Worm (Caenorhabditis elegans): ENCODE measurements around the gene M02B7.7.

The M02B7.7 gene

DNA sequence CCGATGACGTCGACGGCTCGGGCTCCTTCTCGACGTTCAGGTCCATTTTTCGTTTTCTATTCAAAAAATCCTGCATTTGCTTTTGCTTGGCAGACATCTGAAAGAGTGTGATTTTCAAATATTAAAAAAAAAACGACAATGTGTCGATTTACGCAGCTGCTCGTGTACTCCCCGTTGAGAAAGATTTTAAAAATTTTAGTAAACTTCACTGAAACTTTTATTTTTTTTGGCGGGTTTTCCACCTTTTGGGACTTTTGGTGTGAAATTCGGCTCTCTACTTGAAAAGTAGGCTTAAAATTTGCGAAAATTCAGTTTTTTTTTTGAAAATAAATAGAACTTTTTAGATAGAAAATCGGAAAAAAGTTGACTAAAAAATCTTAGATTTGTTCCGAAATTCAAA, at the start of gene M02B7.7:
M02B7.7 (minus strand) TSS at position 101 of the 400 bp plus-strand sequence.
- TF ChIP-seq dpl-1 (GFP tag; optimal IDR thresholded peaks at IDR 0.05) = no peak
- peak; percentile 3 for TF ChIP-seq mes-2 (tag; optimal IDR thresholded peaks at IDR 0.05; ENCODE audit: poor library complexity, severe bottlenecking)

DNA sequence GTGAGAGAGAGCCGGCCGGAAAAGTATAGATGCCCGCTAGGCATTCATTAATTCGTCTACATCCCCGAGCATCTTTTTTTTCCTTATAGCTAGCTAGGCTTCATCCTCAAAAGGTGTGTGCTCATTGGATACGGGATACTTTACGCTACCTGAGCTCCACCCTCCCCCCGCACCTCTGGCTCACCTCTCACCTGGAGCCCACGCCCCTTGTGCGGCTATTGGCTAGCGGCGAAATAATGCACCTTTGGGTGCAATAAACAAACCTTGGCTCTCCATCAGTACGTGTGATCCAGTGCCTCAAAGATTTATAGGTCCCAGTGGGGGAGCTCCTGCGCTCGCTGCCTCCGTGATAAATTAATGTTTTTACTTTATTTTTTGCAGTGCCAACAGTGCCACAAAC, 49.2 kb upstream of the M02B7.7 start:
- TF ChIP-seq dve-1 (tag; optimal IDR thresholded peaks at IDR 0.05; ENCODE audit: insufficient read depth) (no peak), egl-27 (tag; optimal IDR thresholded peaks at IDR 0.05) (no peak), Y105C5A.15 (GFP tag; IDR thresholded peaks at IDR 0.05) (no peak), arid-1 (GFP tag; conservative IDR thresholded peaks at IDR 0.05) (no peak), ctbp-1 (GFP tag; IDR thresholded peaks at IDR 0.05) (no peak), zfp-3 (GFP tag; conservative IDR thresholded peaks at IDR 0.05) (no peak), set-16 (GFP tag; IDR thresholded peaks at IDR 0.05) (peak; percentile 25; the same call in 1 of the 2 replicates), Y48G9A.11 (GFP tag; IDR thresholded peaks at IDR 0.05) (no peak), tra-1 (GFP tag; IDR thresholded peaks at IDR 0.05) (no peak)

ce11 chrIV:3855543-3855942, 48.6 kb upstream of the M02B7.7 start, which contains the start of gene zag-1:
zag-1 (plus strand) TSS chrIV:3855843.
- TF ChIP-seq nhr-41 (GFP tag; IDR thresholded peaks at IDR 0.05) (no peak), fos-1 (tag; optimal IDR thresholded peaks at IDR 0.05) (peak; percentile 61)

DNA sequence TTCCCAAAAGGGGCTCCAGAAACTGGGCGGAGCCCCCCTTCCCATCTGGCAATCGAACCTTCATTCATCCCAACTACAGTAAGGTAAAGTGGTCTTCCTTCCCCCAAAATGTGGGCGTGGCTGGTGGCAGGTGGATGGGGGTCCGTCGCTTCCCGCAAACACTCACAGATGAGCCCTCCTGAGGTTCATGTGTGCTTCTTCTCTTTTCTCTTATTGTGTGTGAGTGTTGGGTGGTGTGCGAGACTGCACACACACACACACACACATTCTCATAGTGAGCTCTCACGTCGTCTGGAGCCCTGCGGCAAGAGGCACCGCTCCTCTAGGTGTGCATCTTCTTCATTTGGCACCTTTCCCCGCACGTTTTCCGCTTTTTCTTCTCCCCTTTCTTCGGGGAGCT, 47.6 kb upstream of the M02B7.7 start:
- TF ChIP-seq dpl-1 (GFP tag; optimal IDR thresholded peaks at IDR 0.05) (no peak), hif-1 (tag; optimal IDR thresholded peaks at IDR 0.05) (no peak), cey-2 (tag; optimal IDR thresholded peaks at IDR 0.05; ENCODE audit: borderline replicate concordance, insufficient read depth) (no peak), sdz-12 (GFP tag; optimal IDR thresholded peaks at IDR 0.05) (no peak), rbr-2 (tag; optimal IDR thresholded peaks at IDR 0.05) (no peak), ztf-11 (tag; optimal IDR thresholded peaks at IDR 0.05) (no peak), lin-1 (GFP tag; IDR thresholded peaks at IDR 0.05) (no peak), unc-62 (GFP tag; optimal IDR thresholded peaks at IDR 0.05 in 1 of 2) (peak in 1 of 2 experiments; percentile 61), unc-62 (tag; optimal IDR thresholded peaks at IDR 0.05) (no peak), ZK546.5 (tag; optimal IDR thresholded peaks at IDR 0.05) (no peak), tra-1 (GFP tag; IDR thresholded peaks at IDR 0.05) (no peak), Y105C5A.15 (GFP tag; IDR thresholded peaks at IDR 0.05) (no peak), R02D3.7 (tag; optimal IDR thresholded peaks at IDR 0.05) (no peak), tag-97 (GFP tag; IDR thresholded peaks at IDR 0.05) (no peak), hmg-1.1 (GFP tag; IDR thresholded peaks at IDR 0.05) (no peak), nhr-48 (tag; optimal IDR thresholded peaks at IDR 0.05) (no peak), aha-1 (tag) (peak; percentile 88), saeg-2 (GFP tag; IDR thresholded peaks at IDR 0.05) (no peak), F10B5.3 (tag; optimal IDR thresholded peaks at IDR 0.05) (no peak), madf-5 (GFP tag; IDR thresholded peaks at IDR 0.05) (no peak), daf-19 (GFP tag; conservative IDR thresholded peaks at IDR 0.05) (no peak), set-16 (GFP tag; IDR thresholded peaks at IDR 0.05) (peak; percentile 51)

ce11 chrIV:3853557-3853956, 46.6 kb upstream of the M02B7.7 start:
- TF ChIP-seq dmd-6 (GFP tag; IDR thresholded peaks at IDR 0.05) (no peak), pqm-1 (tag; optimal IDR thresholded peaks at IDR 0.05) (no peak), ceh-32 (tag; optimal IDR thresholded peaks at IDR 0.05; ENCODE audit: poor library complexity) (no peak), lin-15B (tag; optimal IDR thresholded peaks at IDR 0.05) (no peak), spr-1 (tag; optimal IDR thresholded peaks at IDR 0.05) (no peak), sdz-12 (GFP tag; optimal IDR thresholded peaks at IDR 0.05) (no peak), F49E8.2 (tag; optimal IDR thresholded peaks at IDR 0.05; ENCODE audit: borderline replicate concordance) (no peak), T26A8.4 (GFP tag; IDR thresholded peaks at IDR 0.05) (no peak), php-3 (GFP tag; IDR thresholded peaks at IDR 0.05) (no peak), pha-4 (GFP tag; IDR thresholded peaks at IDR 0.05) (no peak), pha-4 (tag; optimal IDR thresholded peaks at IDR 0.05) (no peak), aly-2 (tag; optimal IDR thresholded peaks at IDR 0.05) (no peak), fkh-10 (GFP tag; optimal IDR thresholded peaks at IDR 0.05) (no peak), nhr-102 (tag; optimal IDR thresholded peaks at IDR 0.05) (no peak), lin-38 (GFP tag; IDR thresholded peaks at IDR 0.05) (no peak), nhr-48 (tag; optimal IDR thresholded peaks at IDR 0.05) (no peak), zfp-3 (GFP tag; conservative IDR thresholded peaks at IDR 0.05) (no peak), zfp-2 (tag; optimal IDR thresholded peaks at IDR 0.05) (no peak)

Data from whole organism, L4 larva.